Fruit fly (Drosophila melanogaster): Measurements from ENCODE around the gene beat-Va.

DNA sequence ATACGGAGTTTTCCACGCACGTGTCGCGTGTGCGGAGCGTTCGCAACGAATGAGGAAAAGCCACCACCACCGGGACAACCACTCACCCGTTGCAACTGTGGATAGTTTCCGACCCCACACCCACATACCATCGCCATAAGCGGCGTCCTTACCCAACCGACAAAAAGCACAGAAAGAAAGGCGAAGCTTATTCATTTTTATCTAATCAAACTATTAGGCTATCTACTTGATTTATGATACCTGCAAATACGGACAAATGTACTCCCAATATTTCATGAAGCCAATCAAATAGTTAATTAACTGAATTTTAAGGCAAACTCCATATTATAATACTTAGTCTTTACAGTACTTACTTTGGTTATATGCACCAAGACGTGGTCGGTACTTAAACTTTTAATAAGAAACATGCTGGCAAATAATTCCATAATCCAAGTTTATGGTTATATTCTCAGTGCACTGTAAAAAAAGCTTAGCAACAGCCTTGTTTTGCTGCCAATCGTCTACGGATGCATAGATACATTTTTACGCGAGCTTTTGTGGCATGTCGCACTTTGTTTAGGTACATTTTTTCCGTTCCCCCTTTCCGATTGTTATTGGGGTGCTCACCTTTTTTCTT, 31.1 kb downstream of the beat-Va start, which contains the start of gene CG31345:
- TF ChIP-seq Vsx2 (GFP tag; optimal IDR thresholded peaks at IDR 0.05; ENCODE audit: partially characterized antibody) (no peak), N (GFP tag; optimal IDR thresholded peaks at IDR 0.05) (no peak), Dfd (GFP tag; optimal IDR thresholded peaks at IDR 0.05) (no peak), pan (optimal IDR thresholded peaks at IDR 0.05) (no peak), Hr83 (GFP tag; optimal IDR thresholded peaks at IDR 0.05; ENCODE audit: poor library complexity, severe bottlenecking) (no peak), Sp1 (GFP tag; optimal IDR thresholded peaks at IDR 0.05) (no peak), lola (GFP tag; optimal IDR thresholded peaks at IDR 0.05) (no peak), Hr78 (GFP tag; optimal IDR thresholded peaks at IDR 0.05) (no peak), GATAd (GFP tag; optimal IDR thresholded peaks at IDR 0.05) (no peak), h (GFP tag; optimal IDR thresholded peaks at IDR 0.05) (no peak), psq (GFP tag; optimal IDR thresholded peaks at IDR 0.05) (no peak), dsf (GFP tag; optimal IDR thresholded peaks at IDR 0.05; ENCODE audit: borderline replicate concordance) (no peak), fru (GFP tag; optimal IDR thresholded peaks at IDR 0.05) (no peak), Abd-B (GFP tag; optimal IDR thresholded peaks at IDR 0.05) (no peak)
